Fruit fly (Drosophila melanogaster) whole organism, embryonic: ENCODE data around the gene CG18130.
A peak's percentile ranks its signal among the peaks of the same experiment; 100 is the strongest.

Experiments used
- CG13775 ChIP-seq: fragments of 200-800 bp; sonication (Bioruptor generic); optimal IDR thresholded peaks from 3 replicates; lab custom pipeline; 2017; ENCODE audit warnings: missing biosample characterization, mild to moderate bottlenecking, missing genetic modification characterization
- CG14014 ChIP-seq: fragments of 200-800 bp; sonication (Bioruptor generic); IDR thresholded peaks from 2 replicates; pipeline ENCODE4 v1.3.6; 2022; ENCODE audit warnings: missing biosample characterization, missing genetic modification characterization
- CG15696 ChIP-seq: fragments of 200-800 bp; sonication (Bioruptor generic); optimal IDR thresholded peaks from 2 replicates; lab custom pipeline; 2019; ENCODE audit warnings: missing biosample characterization, mild to moderate bottlenecking, missing genetic modification characterization, moderate library complexity
- CG16779 ChIP-seq: fragments of 200-800 bp; sonication (Bioruptor generic); IDR thresholded peaks from 2 replicates; pipeline ENCODE4 v1.3.6; 2022; ENCODE audit warnings: missing biosample characterization, missing genetic modification characterization
- CG17829 ChIP-seq: fragments of 200-800 bp; optimal IDR thresholded peaks from 2 replicates; lab custom pipeline; 2019; ENCODE audit warnings: missing biosample characterization, mild to moderate bottlenecking, missing genetic modification characterization, moderate library complexity
- CG2678 ChIP-seq: fragments of 200-800 bp; sonication (Bioruptor generic); optimal IDR thresholded peaks from 3 replicates; lab custom pipeline; 2019; ENCODE audit warnings: missing biosample characterization, mild to moderate bottlenecking, missing genetic modification characterization, moderate library complexity
- CG2875 ChIP-seq: fragments of 200-800 bp; sonication (Bioruptor generic); optimal IDR thresholded peaks from 2 replicates; lab custom pipeline; 2017; ENCODE audit warnings: missing biosample characterization, mild to moderate bottlenecking, missing genetic modification characterization, missing genetic modification reagents
- CG34224 ChIP-seq: fragments of 200-800 bp; sonication (Bioruptor generic); IDR thresholded peaks from 3 replicates; pipeline ENCODE4 v1.3.6; 2022; ENCODE audit warnings: missing biosample characterization, missing genetic modification characterization; ENCODE audit not compliant: partially characterized antibody
- CG6254 ChIP-seq: fragments of 200-800 bp; sonication (Bioruptor generic); optimal IDR thresholded peaks from 3 replicates; lab custom pipeline; 2017; ENCODE audit warnings: mild to moderate bottlenecking, missing biosample characterization, missing genetic modification reagents, missing genetic modification characterization
- CG6272 ChIP-seq: fragments of 200-800 bp; sonication (Bioruptor generic); IDR thresholded peaks from 2 replicates; pipeline ENCODE4 v1.3.6; 2022; ENCODE audit warnings: missing biosample characterization, missing genetic modification characterization
- CG6654 ChIP-seq: fragments of 200-800 bp; sonication (Bioruptor generic); optimal IDR thresholded peaks from 2 replicates; lab custom pipeline; 2017; ENCODE audit warnings: missing biosample characterization, mild to moderate bottlenecking, missing genetic modification characterization
- CG9609 ChIP-seq: fragments of 200-800 bp; sonication (Bioruptor generic); optimal IDR thresholded peaks from 3 replicates; lab custom pipeline; 2016; ENCODE audit warnings: missing biosample characterization, missing genetic modification characterization
- Deaf1 ChIP-seq: fragments of 200-800 bp; optimal IDR thresholded peaks from 3 replicates; lab custom pipeline; 2019; ENCODE audit warnings: missing biosample characterization, mild to moderate bottlenecking, missing genetic modification characterization, moderate library complexity
- Doc3 ChIP-seq: fragments of 200-800 bp; sonication (Bioruptor generic); IDR thresholded peaks from 3 replicates; pipeline ENCODE4 v1.3.6; 2022; ENCODE audit warnings: missing biosample characterization, missing genetic modification characterization; ENCODE audit not compliant: partially characterized antibody
- E2f2 ChIP-seq: fragments of 200-800 bp; sonication (Bioruptor generic); IDR thresholded peaks from 2 replicates; pipeline ENCODE4 v1.3.6; 2022; ENCODE audit warnings: missing biosample characterization, missing genetic modification characterization
- HLHmδ ChIP-seq: fragments of 200-800 bp; sonication (Bioruptor generic); optimal IDR thresholded peaks from 2 replicates; lab custom pipeline; 2018; ENCODE audit warnings: missing biosample characterization, mild to moderate bottlenecking, missing genetic modification characterization, moderate library complexity
- Jarid2 ChIP-seq: fragments of 200-800 bp; sonication (Bioruptor generic); optimal IDR thresholded peaks from 3 replicates; lab custom pipeline; 2017; ENCODE audit warnings: mild to moderate bottlenecking, missing biosample characterization, missing genetic modification reagents, missing genetic modification characterization
- Lpt ChIP-seq: fragments of >200 bp; optimal IDR thresholded peaks from 2 replicates; lab custom pipeline; 2018; ENCODE audit warnings: missing biosample characterization, missing genetic modification characterization
- NC2α ChIP-seq: fragments of 200-800 bp; sonication (Bioruptor generic); optimal IDR thresholded peaks from 2 replicates; lab custom pipeline; 2016; ENCODE audit warnings: missing biosample characterization, missing genetic modification characterization
- NfI ChIP-seq: fragments of 200-800 bp; sonication (Bioruptor generic); optimal IDR thresholded peaks from 3 replicates; lab custom pipeline; 2018; ENCODE audit warnings: missing biosample characterization, mild to moderate bottlenecking, missing genetic modification characterization, moderate library complexity
- Rfx ChIP-seq: fragments of 200-800 bp; sonication (Bioruptor generic); IDR thresholded peaks from 2 replicates; pipeline ENCODE4 v1.3.6; 2022; ENCODE audit warnings: missing biosample characterization, missing genetic modification characterization
- Trl ChIP-seq, 3 experiments: fragments of >200 bp in 2 of 3; fragments of 200-800 bp in 1 of 3; sonication (Bioruptor generic) in 1 of 3; optimal IDR thresholded peaks; 2 replicates in 1 of 3; 3 replicates in 2 of 3; lab custom pipeline; 2016 to 2017; ENCODE audit warnings: missing biosample characterization in 1 of 3, missing genetic modification characterization in 1 of 3
- cad ChIP-seq: fragments of >200 bp; optimal IDR thresholded peaks from 2 replicates; lab custom pipeline; 2017; ENCODE audit warnings: missing biosample characterization, missing genetic modification characterization
- cas ChIP-seq: fragments of 200-800 bp; sonication (Bioruptor generic); IDR thresholded peaks from 2 replicates; pipeline ENCODE4 v1.3.6; 2022; ENCODE audit warnings: missing biosample characterization, missing genetic modification characterization
- chm ChIP-seq: fragments of 200-800 bp; sonication (Bioruptor generic); IDR thresholded peaks from 2 replicates; pipeline ENCODE4 v1.3.6; 2022; ENCODE audit warnings: missing biosample characterization, missing genetic modification characterization
- corto ChIP-seq: fragments of 200-800 bp; sonication (Bioruptor generic); optimal IDR thresholded peaks from 2 replicates; lab custom pipeline; 2016; ENCODE audit warnings: missing biosample characterization, mild to moderate bottlenecking, missing genetic modification characterization, moderate library complexity
- crp ChIP-seq, 2 experiments: fragments of 200-800 bp; sonication (Bioruptor generic); optimal IDR thresholded peaks; 2 replicates in 1 of 2; 3 replicates in 1 of 2; lab custom pipeline; 2017; ENCODE audit warnings: missing biosample characterization in 2 of 2, missing genetic modification characterization in 2 of 2, mild to moderate bottlenecking in 1 of 2, moderate library complexity in 1 of 2
- gt ChIP-seq: fragments of 200-800 bp; sonication (Bioruptor generic); IDR thresholded peaks from 2 replicates; pipeline ENCODE4 v1.3.6; 2022; ENCODE audit warnings: missing biosample characterization, missing genetic modification characterization
- hbn ChIP-seq: fragments of 200-800 bp; sonication (Bioruptor generic); IDR thresholded peaks from 2 replicates; pipeline ENCODE4 v1.3.6; 2022; ENCODE audit warnings: missing biosample characterization, missing genetic modification characterization; ENCODE audit not compliant: partially characterized antibody
- hkb ChIP-seq, 2 experiments: fragments of 200-800 bp in 1 of 2; fragments of >200 bp in 1 of 2; sonication (Bioruptor generic) in 1 of 2; IDR thresholded peaks in 1 of 2; optimal IDR thresholded peaks in 1 of 2; 2 replicates each; pipeline versions ENCODE4 v1.3.6 to Lab custom; 2017 to 2022; ENCODE audit warnings: missing biosample characterization in 1 of 2, missing genetic modification characterization in 1 of 2
- inv ChIP-seq: fragments of 200-800 bp; sonication (Bioruptor generic); IDR thresholded peaks from 2 replicates; pipeline ENCODE4 v1.3.6; 2022; ENCODE audit warnings: missing biosample characterization, missing genetic modification characterization; ENCODE audit not compliant: partially characterized antibody
- lbe ChIP-seq: fragments of 200-800 bp; sonication (Bioruptor generic); optimal IDR thresholded peaks from 2 replicates; lab custom pipeline; 2016; ENCODE audit warnings: missing biosample characterization, mild to moderate bottlenecking, missing genetic modification characterization
- nerfin-2 ChIP-seq: fragments of 200-800 bp; sonication (Bioruptor generic); IDR thresholded peaks from 2 replicates; pipeline ENCODE4 v1.3.6; 2022; ENCODE audit warnings: missing biosample characterization, missing genetic modification characterization; ENCODE audit not compliant: partially characterized antibody
- nom ChIP-seq: fragments of 200-800 bp; sonication (Bioruptor generic); optimal IDR thresholded peaks from 2 replicates; lab custom pipeline; 2017; ENCODE audit warnings: missing biosample characterization, missing genetic modification characterization, mild to moderate bottlenecking, moderate library complexity, missing genetic modification reagents
- onecut ChIP-seq: fragments of 200-800 bp; sonication (Bioruptor generic); IDR thresholded peaks from 2 replicates; pipeline ENCODE4 v1.3.6; 2022; ENCODE audit warnings: missing biosample characterization, missing genetic modification characterization
- otp ChIP-seq: fragments of 200-800 bp; sonication (Bioruptor generic); IDR thresholded peaks from 3 replicates; pipeline ENCODE4, ENCODE4 v1.3.6; 2022; ENCODE audit warnings: missing biosample characterization, missing genetic modification characterization
- pan ChIP-seq, 4 experiments: fragments of >200 bp in 3 of 4; fragments of 200-800 bp in 1 of 4; sonication (Bioruptor generic) in 1 of 4; optimal IDR thresholded peaks in 3 of 4; IDR thresholded peaks in 1 of 4; 2 replicates each; pipeline versions ENCODE4 v1.3.6 to Lab custom; 2017 to 2022; ENCODE audit warnings: missing biosample characterization in 2 of 4, missing genetic modification characterization in 2 of 4, mixed read lengths in 1 of 4
- slbo ChIP-seq: fragments of 200-800 bp; sonication (Bioruptor generic); IDR thresholded peaks from 2 replicates; pipeline ENCODE4 v1.3.6; 2022; ENCODE audit warnings: missing biosample characterization, missing genetic modification characterization
- sna ChIP-seq: fragments of 200-800 bp; sonication (Bioruptor generic); IDR thresholded peaks from 2 replicates; pipeline ENCODE4 v1.3.6; 2022; ENCODE audit warnings: missing biosample characterization, missing genetic modification characterization; ENCODE audit not compliant: partially characterized antibody
- so ChIP-seq: fragments of 200-800 bp; sonication (Bioruptor generic); IDR thresholded peaks from 3 replicates; pipeline ENCODE4 v1.3.6; 2022; ENCODE audit warnings: missing biosample characterization, missing genetic modification characterization
- stwl ChIP-seq: fragments of 200-800 bp; sonication (Bioruptor generic); optimal IDR thresholded peaks from 3 replicates; lab custom pipeline; 2018; ENCODE audit warnings: missing biosample characterization, mild to moderate bottlenecking, missing genetic modification characterization, moderate library complexity
- twi ChIP-seq: fragments of 200-800 bp; optimal IDR thresholded peaks from 2 replicates; lab custom pipeline; 2019; ENCODE audit warnings: missing biosample characterization, mild to moderate bottlenecking, missing genetic modification characterization, moderate library complexity
- wdn ChIP-seq: fragments of 200-800 bp; sonication (Bioruptor generic); IDR thresholded peaks from 2 replicates; pipeline ENCODE4 v1.3.6; 2022; ENCODE audit warnings: missing biosample characterization, missing genetic modification characterization
- z ChIP-seq: fragments of 200-800 bp; sonication (Bioruptor generic); IDR thresholded peaks from 3 replicates; pipeline ENCODE4 v1.3.6; 2022; ENCODE audit warnings: missing biosample characterization, missing genetic modification characterization
- zen2 ChIP-seq: fragments of 200-800 bp; sonication (Bioruptor generic); IDR thresholded peaks from 3 replicates; pipeline ENCODE4 v1.3.6; 2022; ENCODE audit warnings: missing biosample characterization, missing genetic modification characterization; ENCODE audit not compliant: partially characterized antibody

The CG18130 gene

DNA sequence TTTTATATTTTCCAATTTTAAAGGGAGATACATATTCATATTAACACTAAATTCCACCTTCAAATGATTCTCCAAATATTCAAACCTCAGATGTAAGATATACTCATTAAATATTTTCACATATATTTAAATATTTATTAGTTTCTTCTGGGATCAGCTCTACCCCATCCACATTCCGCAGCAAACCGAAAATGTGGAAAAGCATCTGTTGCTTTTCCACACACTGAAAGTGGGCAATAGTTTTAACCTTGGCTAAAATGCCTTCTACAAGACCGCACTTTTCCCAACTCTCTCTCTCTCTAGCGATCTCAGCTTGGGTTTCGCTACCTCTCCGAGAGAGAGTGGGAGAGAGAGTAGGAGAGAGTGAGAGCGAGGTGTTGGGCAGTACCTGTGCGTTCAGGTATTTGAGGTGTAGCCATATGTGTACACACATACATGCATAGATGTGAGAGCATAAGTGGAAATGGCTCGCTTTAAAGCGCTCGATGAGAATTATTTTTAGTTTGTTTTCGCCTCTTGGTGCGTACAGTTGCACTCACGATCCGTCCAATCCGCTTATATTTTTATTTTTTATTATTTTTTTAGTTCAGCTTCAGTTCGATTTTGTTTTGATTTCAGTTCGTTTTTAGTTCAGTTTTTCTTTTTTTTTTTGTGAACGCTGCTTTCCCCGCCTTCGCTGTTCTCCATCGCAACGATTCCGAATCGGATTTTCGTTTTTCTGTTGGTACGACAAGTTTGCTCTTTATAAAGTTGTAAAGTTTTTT, 14.3 kb upstream of the CG18130 start, which contains the start of gene CG1806 (continued):
- TF ChIP-seq wdn (peak; percentile 30; the same call in 1 of the 2 replicates), corto (GFP tag; lab: Kevin White, UChicago) (peak; percentile 36), inv (0 out of 2 replicates have a peak, but pooled peaks have one; percentile 21), lbe (peak; percentile 58), onecut (GFP tag; lab: Robert Waterston, UW) (0 out of 2 replicates have a peak, but pooled peaks have one; percentile 4), NC2α (GFP tag; lab: Kevin White, UChicago) (no peak), CG9609 (GFP tag; lab: Kevin White, UChicago) (no peak), CG16779 (GFP tag; lab: Robert Waterston, UW) (no peak), Deaf1 (tag; lab: Kevin White, UChicago) (peak; percentile 26), CG2678 (peak; percentile 6), nerfin-2 (GFP tag; lab: Robert Waterston, UW) (no peak), sna (GFP tag; lab: Robert Waterston, UW) (0 out of 2 replicates have a peak, but pooled peaks have one; percentile 33), CG6254 (GFP tag; lab: Kevin White, UChicago) (peak; percentile 34), NfI (no peak), z (GFP tag; lab: Robert Waterston, UW) (peak; percentile 62; the same call in 1 of the 3 replicates), CG6272 (GFP tag; lab: Robert Waterston, UW) (no peak), cad (GFP tag; lab: Kevin White, UChicago) (peak; percentile 22), so (GFP tag; lab: Robert Waterston, UW) (peak; percentile 56; the same call in 1 of the 3 replicates), nom (GFP tag; lab: Kevin White, UChicago) (peak; percentile 82), gt (GFP tag; lab: Robert Waterston, UW) (no peak), CG13775 (GFP tag; lab: Kevin White, UChicago) (no peak), E2f2 (no peak), Lpt (GFP tag; lab: Kevin White, UChicago) (no peak), stwl (no peak), CG15696 (tag; lab: Kevin White, UChicago) (no peak), HLHmδ (peak; percentile 55), Trl (optimal IDR thresholded peaks at IDR 0.05; lab: Kevin White, UChicago) (peak; percentile 94 to 97), Trl (GFP tag; optimal IDR thresholded peaks at IDR 0.05; lab: Kevin White, UChicago) (peak; percentile 54), Rfx (GFP tag; lab: Robert Waterston, UW) (peak; percentile 24; the same call in 1 of the 2 replicates), hkb (optimal IDR thresholded peaks at IDR 0.05; lab: Kevin White, UChicago) (no peak), hkb (GFP tag; IDR thresholded peaks at IDR 0.05; lab: Robert Waterston, UW) (peak; percentile 53; the same call in 1 of the 2 replicates), Jarid2 (GFP tag; lab: Kevin White, UChicago) (peak; percentile 85), chm (GFP tag; lab: Robert Waterston, UW) (peak; percentile 18; the same call in 1 of the 2 replicates), CG2875 (GFP tag; lab: Kevin White, UChicago) (no peak), crp (GFP tag; optimal IDR thresholded peaks at IDR 0.05; lab: Kevin White, UChicago) (no peak), CG17829 (peak; percentile 1), cas (0 out of 2 replicates have a peak, but pooled peaks have one; percentile 13), slbo (GFP tag; lab: Robert Waterston, UW) (no peak), otp (GFP tag; lab: Robert Waterston, UW) (peak; percentile 22; the same call in 1 of the 3 replicates), CG14014 (GFP tag; lab: Robert Waterston, UW) (peak; percentile 27; the same call in 1 of the 2 replicates), zen2 (peak; percentile 62; the same call in 2 of the 3 replicates), pan (optimal IDR thresholded peaks at IDR 0.05; lab: Kevin White, UChicago) (no peak), pan (GFP tag; optimal IDR thresholded peaks at IDR 0.05 in 1 of 2, IDR thresholded peaks at IDR 0.05 in 1 of 2) (peak in 1 of 2 experiments; percentile 18), Doc3 (0 out of 3 replicates have a peak, but pooled peaks have one; percentile 9), CG34224 (peak; percentile 38; the same call in 2 of the 3 replicates), twi (tag; lab: Kevin White, UChicago) (no peak), CG6654 (GFP tag; lab: Kevin White, UChicago) (no peak), hbn (GFP tag; lab: Robert Waterston, UW) (peak; percentile 34; the same call in 1 of the 2 replicates)
